Worm (Caenorhabditis elegans): ENCODE data around the gene aexr-2.

ce11 chrX:6655163-6655562, 23.8 kb upstream of the aexr-2 start, which contains the start of gene nhr-173:
- no peak for TF ChIP-seq ztf-29 (GFP tag; IDR thresholded peaks at IDR 0.05)
- no peak for TF ChIP-seq T22C8.4 (GFP tag; IDR thresholded peaks at IDR 0.05)
- no peak for TF ChIP-seq flt-1 (GFP tag; IDR thresholded peaks at IDR 0.05)
- TF ChIP-seq tab-1 (GFP tag; IDR thresholded peaks at IDR 0.05) = no peak
- TF ChIP-seq cog-1 (tag; optimal IDR thresholded peaks at IDR 0.05) = no peak
